Worm (Caenorhabditis elegans) whole organism, young adult: ENCODE results near the gene str-52.

ENCODE experiments used
- akir-1 ChIP-seq: fragments of 200-800 bp; sonication (Bioruptor generic); optimal IDR thresholded peaks from 2 replicates; lab custom pipeline; 2018; ENCODE audit warnings: mild to moderate bottlenecking, missing genetic modification characterization, moderate library complexity, missing compliant biosample characterization
- attf-6 ChIP-seq: fragments of 200-800 bp; sonication (Bioruptor generic); IDR thresholded peaks from 2 replicates; pipeline ENCODE4 v1.3.6; 2022; ENCODE audit warnings: missing genetic modification reagents, missing genetic modification characterization, missing compliant biosample characterization
- let-607 ChIP-seq, 2 experiments: fragments of 200-800 bp in 1 of 2; sonication (Bioruptor generic) in 1 of 2; sonication (generic microtip) in 1 of 2; optimal IDR thresholded peaks; 2 replicates each; lab custom pipeline; 2016 to 2018; ENCODE audit warnings: mild to moderate bottlenecking in 2 of 2, missing compliant biosample characterization in 2 of 2, missing genetic modification characterization in 2 of 2, moderate library complexity in 2 of 2, missing genotype in 1 of 2
- madf-6 ChIP-seq: fragments of 200-800 bp; sonication (Bioruptor generic); IDR thresholded peaks from 2 replicates; pipeline ENCODE4 v1.3.6; 2022; ENCODE audit warnings: missing genetic modification reagents, missing genetic modification characterization, missing compliant biosample characterization
- nfya-1 ChIP-seq: sonication (generic microtip); optimal IDR thresholded peaks from 2 replicates; lab custom pipeline; 2017; ENCODE audit warnings: antibody characterized with exemption, missing compliant biosample characterization, missing genetic modification characterization, borderline replicate concordance; ENCODE audit not compliant: insufficient read depth
- unc-130 ChIP-seq: sonication (generic microtip); optimal IDR thresholded peaks from 2 replicates; lab custom pipeline; 2016; ENCODE audit warnings: missing genetic modification reagents, missing genetic modification characterization, missing compliant biosample characterization
- ztf-18 ChIP-seq: sonication (generic microtip); optimal IDR thresholded peaks from 2 replicates; lab custom pipeline; 2016; ENCODE audit warnings: missing genotype, mild to moderate bottlenecking, missing genetic modification characterization, missing compliant biosample characterization
- ztf-28 ChIP-seq: fragments of 200-800 bp; sonication (Bioruptor generic); IDR thresholded peaks from 2 replicates; pipeline ENCODE4 v1.3.6; 2022; ENCODE audit warnings: missing genetic modification reagents, missing genetic modification characterization, missing compliant biosample characterization

ce11 chrV:2153274-2153673 is 7.3 kb upstream of the str-52 start, which contains the start of gene srbc-23:
- TF ChIP-seq attf-6 (GFP tag; lab: Robert Waterston, UW) (no peak), unc-130 (GFP tag; lab: Kevin White, UChicago) (no peak), ztf-28 (GFP tag; lab: Robert Waterston, UW) (no peak), madf-6 (GFP tag; lab: Robert Waterston, UW) (no peak), ztf-18 (tag; lab: Kevin White, UChicago) (no peak), akir-1 (GFP tag; lab: Kevin White, UChicago) (no peak), let-607 (tag; optimal IDR thresholded peaks at IDR 0.05; lab: Kevin White, UChicago) (no peak), nfya-1 (tag; lab: Kevin White, UChicago) (no peak)
